Worm (Caenorhabditis elegans) whole organism, late embryonic: Measurements from ENCODE around the gene Y51B9A.6.

ENCODE experiments used
- ceh-18 ChIP-seq: sonication (generic microtip); optimal IDR thresholded peaks from 2 replicates; lab custom pipeline; 2016; ENCODE audit warnings: missing genetic modification characterization, missing compliant biosample characterization
- ceh-48 ChIP-seq: sonication (generic microtip); optimal IDR thresholded peaks from 2 replicates; lab custom pipeline; 2016; ENCODE audit warnings: missing genetic modification characterization, inconsistent platforms, missing compliant biosample characterization
- dve-1 ChIP-seq: sonication (generic microtip); optimal IDR thresholded peaks from 2 replicates; lab custom pipeline; 2017; ENCODE audit warnings: antibody characterized with exemption, mild to moderate bottlenecking, missing genetic modification characterization, missing compliant biosample characterization
- ets-4 ChIP-seq: sonication (generic microtip); optimal IDR thresholded peaks from 2 replicates; lab custom pipeline; 2016; ENCODE audit warnings: missing genetic modification characterization, missing compliant biosample characterization
- hlh-6 ChIP-seq: sonication (generic microtip); optimal IDR thresholded peaks from 2 replicates; lab custom pipeline; 2016; ENCODE audit warnings: missing genotype, missing genetic modification characterization, missing compliant biosample characterization
- lin-11 ChIP-seq: fragments of 200-800 bp; sonication (Bioruptor generic); optimal IDR thresholded peaks from 2 replicates; lab custom pipeline; 2018; ENCODE audit warnings: mild to moderate bottlenecking, missing genetic modification characterization, missing compliant biosample characterization
- nhr-11 ChIP-seq: fragments of 150-350 bp; optimal IDR thresholded peaks from 2 replicates; lab custom pipeline; 2014; ENCODE audit warnings: missing biosample characterization, missing genetic modification characterization
- tbx-7 ChIP-seq: sonication (generic microtip); optimal IDR thresholded peaks from 2 replicates; lab custom pipeline; 2016; ENCODE audit warnings: missing genotype, missing genetic modification characterization, missing compliant biosample characterization
- unc-55 ChIP-seq: sonication (generic microtip); optimal IDR thresholded peaks from 2 replicates; lab custom pipeline; 2017; ENCODE audit warnings: missing biosample characterization, missing genetic modification reagents, missing genetic modification characterization
- unc-86 ChIP-seq: sonication (generic microtip); optimal IDR thresholded peaks from 2 replicates; lab custom pipeline; 2016; ENCODE audit warnings: missing genetic modification characterization, missing compliant biosample characterization

- no peak for TF ChIP-seq ceh-18
- no peak for TF ChIP-seq lin-11
- TF ChIP-seq unc-86 (tag; lab: Kevin White, UChicago): no peak
- no peak for TF ChIP-seq tbx-7 (tag; lab: Kevin White, UChicago)
- TF ChIP-seq ets-4: no peak
- TF ChIP-seq unc-55 (GFP tag; lab: Kevin White, UChicago): no peak
- TF ChIP-seq hlh-6 (tag; lab: Kevin White, UChicago): no peak
- TF ChIP-seq dve-1 (tag; lab: Kevin White, UChicago): no peak
- TF ChIP-seq nhr-11: no peak
- TF ChIP-seq ceh-48 (tag; lab: Kevin White, UChicago): no peak
These were observed 17.7 kb downstream of the Y51B9A.6 start, which contains the start of gene C06C3.7 for ce11 chrII:9385241-9385640.
